Worm (Caenorhabditis elegans): ENCODE data around the gene magu-1.
A peak's percentile ranks its signal among the peaks of the same experiment; 100 is the strongest.

magu-1 gene

ce11 chrIII:482739-483138 lies 11.2 kb upstream of the magu-1 start:
- TF ChIP-seq blmp-1 (tag; optimal IDR thresholded peaks at IDR 0.05) (no peak), hpl-2 (GFP tag; optimal IDR thresholded peaks at IDR 0.05) (no peak), sup-37 (GFP tag; optimal IDR thresholded peaks at IDR 0.05) (no peak), nhr-11 (tag; optimal IDR thresholded peaks at IDR 0.05) (peak; percentile 78), swsn-7 (tag; optimal IDR thresholded peaks at IDR 0.05) (peak; percentile 60), nhr-47 (tag; optimal IDR thresholded peaks at IDR 0.05) (peak; percentile 91), aha-1 (tag; optimal IDR thresholded peaks at IDR 0.05) (no peak), lsy-2 (tag; optimal IDR thresholded peaks at IDR 0.05) (peak in 1 of 2 experiments; percentile 55), pax-3 (tag; optimal IDR thresholded peaks at IDR 0.05) (peak; percentile 97), sox-4 (tag; optimal IDR thresholded peaks at IDR 0.05) (peak; percentile 95), nhr-85 (tag) (peak; percentile 50), nhr-71 (tag; optimal IDR thresholded peaks at IDR 0.05) (peak; percentile 83), snpc-4 (tag; optimal IDR thresholded peaks at IDR 0.05) (no peak), lir-3 (tag; optimal IDR thresholded peaks at IDR 0.05; ENCODE audit: poor library complexity) (no peak), irx-1 (tag; optimal IDR thresholded peaks at IDR 0.05) (peak; percentile 11), fkh-8 (tag; optimal IDR thresholded peaks at IDR 0.05) (peak; percentile 95), fkh-4 (tag; optimal IDR thresholded peaks at IDR 0.05; ENCODE audit: borderline replicate concordance) (peak; percentile 80), nhr-20 (tag; optimal IDR thresholded peaks at IDR 0.05) (peak; percentile 41), egl-13 (tag; optimal IDR thresholded peaks at IDR 0.05) (peak; percentile 77), rnt-1 (tag; optimal IDR thresholded peaks at IDR 0.05) (no peak), dpl-1 (GFP tag; optimal IDR thresholded peaks at IDR 0.05) (no peak), xbp-1 (tag; optimal IDR thresholded peaks at IDR 0.05) (peak; percentile 6), nhr-19 (GFP tag; conservative IDR thresholded peaks at IDR 0.05) (0 out of 2 replicates have a peak, but pooled peaks have one; percentile 10), F16B12.6 (tag; optimal IDR thresholded peaks at IDR 0.05) (no peak), dsc-1 (tag; optimal IDR thresholded peaks at IDR 0.05) (peak; percentile 100), efl-1 (optimal IDR thresholded peaks at IDR 0.05) (no peak), efl-1 (GFP tag; optimal IDR thresholded peaks at IDR 0.05 in 1 of 2) (no peak), elt-2 (tag; optimal IDR thresholded peaks at IDR 0.05) (no peak), nhr-77 (tag; optimal IDR thresholded peaks at IDR 0.05) (no peak), jun-1 (tag; optimal IDR thresholded peaks at IDR 0.05) (peak; percentile 1), pqm-1 (tag; optimal IDR thresholded peaks at IDR 0.05) (no peak), snu-23 (GFP tag; optimal IDR thresholded peaks at IDR 0.05) (peak; percentile 33)

- no peak for TF ChIP-seq sptf-1 (tag; optimal IDR thresholded peaks at IDR 0.05)
- TF ChIP-seq egl-13 (tag; optimal IDR thresholded peaks at IDR 0.05), result no peak
- no peak for TF ChIP-seq nhr-12 (tag; optimal IDR thresholded peaks at IDR 0.05)
- no peak for TF ChIP-seq skn-1 (tag; optimal IDR thresholded peaks at IDR 0.05)
- TF ChIP-seq lsy-2 (tag; optimal IDR thresholded peaks at IDR 0.05), result no peak
- TF ChIP-seq fos-1 (tag; optimal IDR thresholded peaks at IDR 0.05), result no peak
- TF ChIP-seq hlh-4 (tag; optimal IDR thresholded peaks at IDR 0.05), result no peak
- no peak for TF ChIP-seq tbx-2 (tag; optimal IDR thresholded peaks at IDR 0.05)
- no peak for TF ChIP-seq nhr-84 (tag; optimal IDR thresholded peaks at IDR 0.05)
- no peak for TF ChIP-seq dsc-1 (tag; optimal IDR thresholded peaks at IDR 0.05)
- no peak for TF ChIP-seq C34B4.2 (tag; optimal IDR thresholded peaks at IDR 0.05)
- no peak for TF ChIP-seq ets-5 (GFP tag; IDR thresholded peaks at IDR 0.05)
- no peak for TF ChIP-seq C16A3.4 (tag; optimal IDR thresholded peaks at IDR 0.05)
Observed at ce11 chrIII:481259-481658, 9.8 kb upstream of the magu-1 start.

- TF ChIP-seq zip-4 (GFP tag; optimal IDR thresholded peaks at IDR 0.05) (no peak), unc-86 (tag; optimal IDR thresholded peaks at IDR 0.05) (no peak), C16A3.4 (tag; optimal IDR thresholded peaks at IDR 0.05) (no peak), ceh-63 (GFP tag; optimal IDR thresholded peaks at IDR 0.05) (no peak), nhr-20 (tag; optimal IDR thresholded peaks at IDR 0.05) (no peak), nhr-237 (tag; optimal IDR thresholded peaks at IDR 0.05) (no peak), hpl-2 (GFP tag; optimal IDR thresholded peaks at IDR 0.05) (no peak), hlh-4 (tag; optimal IDR thresholded peaks at IDR 0.05) (no peak), elt-2 (tag; optimal IDR thresholded peaks at IDR 0.05) (no peak), unc-130 (tag; optimal IDR thresholded peaks at IDR 0.05) (no peak), alr-1 (tag; optimal IDR thresholded peaks at IDR 0.05; ENCODE audit: borderline replicate concordance) (no peak), nhr-19 (GFP tag; conservative IDR thresholded peaks at IDR 0.05) (no peak), pag-3 (tag; optimal IDR thresholded peaks at IDR 0.05; ENCODE audit: borderline replicate concordance, insufficient read depth) (no peak), C04F5.9 (tag; optimal IDR thresholded peaks at IDR 0.05) (no peak), lin-14 (GFP tag; optimal IDR thresholded peaks at IDR 0.05) (no peak)
Observed at ce11 chrIII:475154-475553, 3.7 kb upstream of the magu-1 start, which contains the start of gene mat-3. mat-3 (plus strand) TSS chrIII:475454.

Measured in whole organism, L1 larva.